Worm (Caenorhabditis elegans): Measurements from ENCODE around the gene pals-29.

The pals-29 gene

DNA sequence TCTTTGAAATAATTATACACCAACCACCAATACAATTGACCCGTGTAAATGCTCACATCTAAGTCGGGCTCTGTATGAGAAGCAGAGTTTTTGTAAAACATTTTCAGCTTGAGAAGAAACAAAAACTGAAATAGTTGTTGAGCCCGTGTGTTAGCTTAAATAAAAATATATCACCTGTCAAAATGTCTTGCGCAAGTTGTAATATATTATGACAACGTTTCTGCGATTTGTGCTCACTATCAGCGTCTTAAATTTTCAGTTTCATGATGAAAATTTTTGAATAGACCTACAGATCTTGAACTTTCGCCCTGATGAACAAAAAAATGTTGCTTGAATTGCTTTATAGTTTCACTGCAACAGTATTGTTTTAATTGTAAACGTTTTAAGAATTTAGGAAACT is 7.5 kb downstream of the pals-29 start, which contains the start of gene T27E7.4:
Gene T27E7.4 (minus strand): TSS at position 101 of the 400 bp plus-strand sequence.
- no peak for TF ChIP-seq ref-1 (GFP tag; conservative IDR thresholded peaks at IDR 0.05)
- no peak for TF ChIP-seq T22C8.4 (GFP tag; IDR thresholded peaks at IDR 0.05)
- no peak for TF ChIP-seq klf-2 (GFP tag; conservative IDR thresholded peaks at IDR 0.05)
- no peak for TF ChIP-seq med-1 (GFP tag; optimal IDR thresholded peaks at IDR 0.05; ENCODE audit: insufficient read depth)
- TF ChIP-seq tab-1 (GFP tag; IDR thresholded peaks at IDR 0.05) = no peak

DNA sequence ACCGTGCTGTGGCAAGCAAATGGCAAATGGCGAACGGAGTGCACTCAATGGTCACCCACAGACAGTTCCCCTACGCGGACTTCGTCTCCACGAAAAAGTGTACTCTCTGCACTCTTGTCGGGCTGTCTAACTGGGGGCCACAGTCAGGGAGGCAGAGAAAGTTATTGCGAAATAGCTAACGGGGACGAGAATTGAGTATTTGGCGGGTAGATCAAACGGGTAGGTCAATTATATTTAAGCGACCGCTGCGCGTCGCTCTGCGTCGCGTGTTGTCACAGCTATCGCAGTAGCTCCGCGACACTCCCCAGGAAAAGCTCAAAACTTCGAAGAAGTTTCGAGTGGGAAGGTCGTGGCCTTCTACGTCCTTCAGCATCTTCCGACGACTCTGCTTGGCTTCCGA is 10.1 kb downstream of the pals-29 start:
- TF ChIP-seq tab-1 (GFP tag; IDR thresholded peaks at IDR 0.05) (no peak), ztf-23 (GFP tag; IDR thresholded peaks at IDR 0.05) (no peak), T22C8.4 (GFP tag; IDR thresholded peaks at IDR 0.05) (no peak), ref-1 (GFP tag; conservative IDR thresholded peaks at IDR 0.05) (no peak)

- TF ChIP-seq tab-1 (GFP tag; IDR thresholded peaks at IDR 0.05) (no peak), flt-1 (GFP tag; IDR thresholded peaks at IDR 0.05) (no peak), klf-2 (GFP tag; conservative IDR thresholded peaks at IDR 0.05) (no peak)
These were observed 12.4 kb downstream of the pals-29 start for ce11 chrIV:14530031-14530430.

- no peak for TF ChIP-seq flt-1 (GFP tag; IDR thresholded peaks at IDR 0.05)
- no peak for TF ChIP-seq cog-1 (tag; optimal IDR thresholded peaks at IDR 0.05)
- TF ChIP-seq tab-1 (GFP tag; IDR thresholded peaks at IDR 0.05) = no peak
- no peak for TF ChIP-seq ztf-29 (GFP tag; IDR thresholded peaks at IDR 0.05)
- no peak for TF ChIP-seq ztf-23 (GFP tag; IDR thresholded peaks at IDR 0.05)
These were observed 13.7 kb downstream of the pals-29 start, which contains the start of gene T27E7.3 for ce11 chrIV:14528718-14529117. TSS of gene T27E7.3 (plus strand) at chrIV:14529018.

ce11 chrIV:14523568-14523967 is 18.8 kb downstream of the pals-29 start, which contains the start of gene srh-63:
TSS of gene srh-63 (plus strand) at chrIV:14523868.
- no peak for TF ChIP-seq ztf-29 (GFP tag; IDR thresholded peaks at IDR 0.05)
- TF ChIP-seq flt-1 (GFP tag; IDR thresholded peaks at IDR 0.05) = no peak
- no peak for TF ChIP-seq tab-1 (GFP tag; IDR thresholded peaks at IDR 0.05)
- TF ChIP-seq T22C8.4 (GFP tag; IDR thresholded peaks at IDR 0.05) = no peak
- no peak for TF ChIP-seq klf-2 (GFP tag; conservative IDR thresholded peaks at IDR 0.05)
- TF ChIP-seq cog-1 (tag; optimal IDR thresholded peaks at IDR 0.05) = no peak
- TF ChIP-seq ztf-23 (GFP tag; IDR thresholded peaks at IDR 0.05) = no peak
- no peak for TF ChIP-seq ref-1 (GFP tag; conservative IDR thresholded peaks at IDR 0.05)
- no peak for TF ChIP-seq med-1 (GFP tag; optimal IDR thresholded peaks at IDR 0.05; ENCODE audit: insufficient read depth)

DNA sequence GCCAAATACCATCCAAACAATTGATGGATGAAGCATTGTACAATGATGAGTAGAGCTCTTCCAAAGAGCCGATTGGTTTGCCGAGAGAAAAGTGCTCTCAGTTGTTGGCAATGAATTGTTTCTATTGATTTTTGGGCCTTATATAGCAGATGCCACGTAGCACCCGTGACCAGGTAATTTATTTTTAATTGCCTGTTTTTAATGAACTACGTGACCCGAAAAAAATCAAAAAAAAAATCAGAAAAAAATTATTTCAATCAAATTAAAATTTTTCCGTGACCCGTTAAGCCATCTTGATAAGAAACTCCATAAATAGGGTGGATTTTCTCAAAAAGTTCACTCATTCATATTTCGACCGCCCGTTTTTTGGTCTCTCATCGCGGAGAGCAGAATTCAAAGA is 23.0 kb downstream of the pals-29 start, which contains the start of the genes Y57G11A.2 and T27E7.1:
Gene Y57G11A.2 (minus strand): TSS at position 101 of the 400 bp plus-strand sequence.
Gene T27E7.1 (plus strand): TSS at position 337 of the 400 bp plus-strand sequence.
- TF ChIP-seq tab-1 (GFP tag; IDR thresholded peaks at IDR 0.05) = no peak
- no peak for TF ChIP-seq ref-1 (GFP tag; conservative IDR thresholded peaks at IDR 0.05)
- no peak for TF ChIP-seq flt-1 (GFP tag; IDR thresholded peaks at IDR 0.05)
- TF ChIP-seq ztf-23 (GFP tag; IDR thresholded peaks at IDR 0.05) = no peak
- TF ChIP-seq med-1 (GFP tag; optimal IDR thresholded peaks at IDR 0.05; ENCODE audit: insufficient read depth) = no peak
- TF ChIP-seq ztf-29 (GFP tag; IDR thresholded peaks at IDR 0.05) = no peak
- no peak for TF ChIP-seq klf-2 (GFP tag; conservative IDR thresholded peaks at IDR 0.05)
- TF ChIP-seq cog-1 (tag; optimal IDR thresholded peaks at IDR 0.05) = no peak
- TF ChIP-seq T22C8.4 (GFP tag; IDR thresholded peaks at IDR 0.05) = no peak

DNA sequence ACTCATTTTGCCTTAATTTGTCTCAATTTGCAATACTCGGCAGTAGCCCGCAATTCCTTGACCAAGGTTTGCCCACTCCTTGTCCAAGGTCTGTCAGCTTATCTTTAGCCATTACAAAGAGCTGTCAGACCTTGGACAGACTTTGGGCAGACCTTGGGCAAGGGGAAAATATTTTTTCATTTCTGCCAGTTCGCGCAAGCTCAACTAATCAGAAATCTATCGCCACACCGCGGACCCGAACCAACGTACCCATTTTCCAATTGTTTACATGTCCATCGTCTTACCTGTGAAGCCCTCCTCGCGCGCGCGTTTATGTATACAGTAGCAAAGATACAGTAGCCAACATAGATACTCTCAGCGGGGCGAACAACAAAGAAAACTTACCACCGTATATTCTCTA is 27.3 kb downstream of the pals-29 start:
- no peak for TF ChIP-seq T22C8.4 (GFP tag; IDR thresholded peaks at IDR 0.05)
- TF ChIP-seq med-1 (GFP tag; optimal IDR thresholded peaks at IDR 0.05; ENCODE audit: insufficient read depth) = no peak
- TF ChIP-seq ztf-23 (GFP tag; IDR thresholded peaks at IDR 0.05) = no peak

DNA sequence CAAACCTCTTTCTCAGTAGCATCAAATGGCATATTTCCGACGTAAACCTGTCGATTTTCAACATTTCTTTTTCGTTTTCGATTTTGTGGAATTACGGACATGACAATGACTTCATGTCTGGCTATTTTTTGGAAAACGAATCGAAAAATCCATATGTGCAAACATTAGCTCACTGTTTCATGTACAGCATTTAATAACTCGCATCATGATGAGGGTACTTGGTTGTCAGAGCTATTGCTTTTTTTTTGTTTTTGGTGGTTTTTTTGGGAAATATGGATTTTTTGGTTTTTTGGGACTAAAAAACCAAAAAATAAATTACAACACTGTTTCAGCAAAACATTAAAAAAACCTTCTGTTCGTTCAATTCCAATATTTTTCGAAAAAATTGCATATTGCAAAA is 30.0 kb downstream of the pals-29 start, which contains the start of gene Y57G11A.5:
Gene Y57G11A.5 (minus strand): TSS at position 101 of the 400 bp plus-strand sequence.
- TF ChIP-seq med-1 (GFP tag; optimal IDR thresholded peaks at IDR 0.05; ENCODE audit: insufficient read depth) (no peak), ztf-29 (GFP tag; IDR thresholded peaks at IDR 0.05) (no peak)

DNA sequence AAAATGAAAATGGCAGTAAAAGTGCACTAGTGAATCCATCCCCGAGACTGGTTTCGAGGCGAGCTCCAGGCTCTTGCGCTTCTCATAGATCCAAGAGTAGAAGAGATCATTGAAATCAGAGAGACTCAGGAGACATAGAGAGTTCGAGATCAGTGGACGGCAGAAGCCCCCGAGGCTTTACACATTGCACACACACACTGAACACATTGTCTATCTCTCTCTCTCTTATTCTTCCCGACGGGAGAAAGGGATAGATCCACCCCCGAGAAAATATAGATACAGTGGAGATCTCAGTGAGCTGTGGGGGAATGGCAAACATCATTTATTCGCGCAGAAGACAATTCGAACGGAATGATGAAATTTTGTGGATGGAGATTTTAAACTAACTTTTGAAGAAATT is 35.4 kb downstream of the pals-29 start:
- no peak for TF ChIP-seq ztf-29 (GFP tag; IDR thresholded peaks at IDR 0.05)
- TF ChIP-seq ref-1 (GFP tag; conservative IDR thresholded peaks at IDR 0.05) = no peak
- TF ChIP-seq med-1 (GFP tag; optimal IDR thresholded peaks at IDR 0.05; ENCODE audit: insufficient read depth) = no peak
- TF ChIP-seq flt-1 (GFP tag; IDR thresholded peaks at IDR 0.05) = no peak
- TF ChIP-seq ztf-23 (GFP tag; IDR thresholded peaks at IDR 0.05) = no peak
- TF ChIP-seq klf-2 (GFP tag; conservative IDR thresholded peaks at IDR 0.05) = no peak
- no peak for TF ChIP-seq tab-1 (GFP tag; IDR thresholded peaks at IDR 0.05)
- TF ChIP-seq T22C8.4 (GFP tag; IDR thresholded peaks at IDR 0.05) = no peak
- no peak for TF ChIP-seq cog-1 (tag; optimal IDR thresholded peaks at IDR 0.05)

ce11 chrIV:14506042-14506441 is 36.4 kb downstream of the pals-29 start:
- TF ChIP-seq T22C8.4 (GFP tag; IDR thresholded peaks at IDR 0.05) (no peak), ref-1 (GFP tag; conservative IDR thresholded peaks at IDR 0.05) (no peak), tab-1 (GFP tag; IDR thresholded peaks at IDR 0.05) (no peak), ztf-29 (GFP tag; IDR thresholded peaks at IDR 0.05) (no peak), cog-1 (tag; optimal IDR thresholded peaks at IDR 0.05) (no peak), med-1 (GFP tag; optimal IDR thresholded peaks at IDR 0.05; ENCODE audit: insufficient read depth) (no peak), flt-1 (GFP tag; IDR thresholded peaks at IDR 0.05) (no peak), ztf-23 (GFP tag; IDR thresholded peaks at IDR 0.05) (no peak), klf-2 (GFP tag; conservative IDR thresholded peaks at IDR 0.05) (no peak)

DNA sequence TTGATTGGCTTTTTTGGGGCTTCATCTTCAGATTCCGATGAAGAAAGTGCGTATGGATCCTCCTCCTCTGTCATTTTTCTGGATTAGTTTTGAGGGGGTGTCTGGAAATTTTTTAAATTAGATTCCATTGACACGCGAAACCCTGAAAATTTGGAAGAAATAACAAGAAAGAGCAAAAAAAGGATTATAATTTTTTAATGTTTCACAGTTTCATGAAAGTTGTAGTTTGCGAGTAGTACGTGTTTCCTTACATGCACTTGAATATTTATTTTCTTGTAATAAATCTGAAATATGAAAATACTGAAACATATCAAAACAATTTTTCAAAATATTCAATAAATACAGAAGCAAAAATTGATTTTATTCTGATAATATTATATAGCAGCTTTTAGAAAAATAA is 37.4 kb downstream of the pals-29 start, which contains the start of gene tag-273:
Gene tag-273 (minus strand): TSS at position 101 of the 400 bp plus-strand sequence.
- TF ChIP-seq flt-1 (GFP tag; IDR thresholded peaks at IDR 0.05) (no peak), tab-1 (GFP tag; IDR thresholded peaks at IDR 0.05) (no peak), med-1 (GFP tag; optimal IDR thresholded peaks at IDR 0.05; ENCODE audit: insufficient read depth) (no peak), ztf-29 (GFP tag; IDR thresholded peaks at IDR 0.05) (no peak), T22C8.4 (GFP tag; IDR thresholded peaks at IDR 0.05) (no peak), cog-1 (tag; optimal IDR thresholded peaks at IDR 0.05) (no peak), klf-2 (GFP tag; conservative IDR thresholded peaks at IDR 0.05) (no peak), ztf-23 (GFP tag; IDR thresholded peaks at IDR 0.05) (no peak), ref-1 (GFP tag; conservative IDR thresholded peaks at IDR 0.05) (no peak)

All from whole organism, midembryonic.